Worm (Caenorhabditis elegans): ENCODE data around the gene lro-1.

The lro-1 gene

ce11 chrX:6276701-6277100 lies 4.8 kb downstream of the lro-1 start:
- TF ChIP-seq cnd-1 (tag; optimal IDR thresholded peaks at IDR 0.05) = no peak
- TF ChIP-seq ces-1 (GFP tag; optimal IDR thresholded peaks at IDR 0.05) = no peak
- no peak for TF ChIP-seq unc-39 (tag; optimal IDR thresholded peaks at IDR 0.05)
- no peak for TF ChIP-seq tbx-8 (GFP tag; optimal IDR thresholded peaks at IDR 0.05)
- TF ChIP-seq flh-1 (GFP tag; optimal IDR thresholded peaks at IDR 0.05) = no peak
- TF ChIP-seq drap-1 (GFP tag; optimal IDR thresholded peaks at IDR 0.05) = no peak

ce11 chrX:6277252-6277651 lies 5.4 kb downstream of the lro-1 start:
- TF ChIP-seq nhr-76 (tag; optimal IDR thresholded peaks at IDR 0.05) = no peak
- no peak for TF ChIP-seq bed-3 (GFP tag; optimal IDR thresholded peaks at IDR 0.05)
- no peak for TF ChIP-seq nhr-237 (tag; optimal IDR thresholded peaks at IDR 0.05)
- TF ChIP-seq sem-2 (GFP tag; optimal IDR thresholded peaks at IDR 0.05) = no peak
- no peak for TF ChIP-seq nhr-28 (tag; optimal IDR thresholded peaks at IDR 0.05)
- TF ChIP-seq flh-1 (GFP tag; optimal IDR thresholded peaks at IDR 0.05) = no peak
- no peak for TF ChIP-seq lin-13 (tag; optimal IDR thresholded peaks at IDR 0.05)
- no peak for TF ChIP-seq ceh-43 (GFP tag; optimal IDR thresholded peaks at IDR 0.05)
- no peak for TF ChIP-seq elt-1 (tag; optimal IDR thresholded peaks at IDR 0.05; ENCODE audit: borderline replicate concordance, insufficient read depth)
- no peak for TF ChIP-seq drap-1 (GFP tag; optimal IDR thresholded peaks at IDR 0.05)
- TF ChIP-seq sptf-1 (tag; optimal IDR thresholded peaks at IDR 0.05) = no peak
- no peak for TF ChIP-seq unc-120 (tag; optimal IDR thresholded peaks at IDR 0.05; ENCODE audit: poor library complexity, severe bottlenecking)
- TF ChIP-seq cnd-1 (tag; optimal IDR thresholded peaks at IDR 0.05) = no peak
- TF ChIP-seq lsy-2 (tag; optimal IDR thresholded peaks at IDR 0.05) = no peak
- TF ChIP-seq unc-62 (GFP tag; optimal IDR thresholded peaks at IDR 0.05) = no peak
- TF ChIP-seq ceh-39 (tag; optimal IDR thresholded peaks at IDR 0.05) = no peak
- TF ChIP-seq ceh-83 (GFP tag; optimal IDR thresholded peaks at IDR 0.05) = no peak
- no peak for TF ChIP-seq elt-3 (tag; optimal IDR thresholded peaks at IDR 0.05)

ce11 chrX:6278296-6278695 lies 6.4 kb downstream of the lro-1 start:
- TF ChIP-seq bed-3 (GFP tag; optimal IDR thresholded peaks at IDR 0.05) (no peak), snpc-4 (tag; optimal IDR thresholded peaks at IDR 0.05) (no peak), mls-2 (tag; optimal IDR thresholded peaks at IDR 0.05) (no peak), unc-120 (tag; optimal IDR thresholded peaks at IDR 0.05; ENCODE audit: poor library complexity, severe bottlenecking) (no peak), ces-1 (GFP tag; optimal IDR thresholded peaks at IDR 0.05) (no peak)

- no peak for TF ChIP-seq blmp-1 (tag; optimal IDR thresholded peaks at IDR 0.05)
- no peak for TF ChIP-seq ceh-39 (tag; optimal IDR thresholded peaks at IDR 0.05)
- TF ChIP-seq flh-1 (GFP tag; optimal IDR thresholded peaks at IDR 0.05) = no peak
- no peak for TF ChIP-seq mab-5 (tag; optimal IDR thresholded peaks at IDR 0.05)
- no peak for TF ChIP-seq elt-1 (tag; optimal IDR thresholded peaks at IDR 0.05; ENCODE audit: borderline replicate concordance, insufficient read depth)
- no peak for TF ChIP-seq ceh-83 (GFP tag; optimal IDR thresholded peaks at IDR 0.05)
- TF ChIP-seq lin-13 (tag; optimal IDR thresholded peaks at IDR 0.05) = no peak
- no peak for TF ChIP-seq cnd-1 (tag; optimal IDR thresholded peaks at IDR 0.05)
- TF ChIP-seq sptf-1 (tag; optimal IDR thresholded peaks at IDR 0.05) = no peak
- TF ChIP-seq nhr-28 (tag; optimal IDR thresholded peaks at IDR 0.05) = no peak
- TF ChIP-seq nhr-237 (tag; optimal IDR thresholded peaks at IDR 0.05) = no peak
- no peak for TF ChIP-seq snpc-4 (tag; optimal IDR thresholded peaks at IDR 0.05)
- TF ChIP-seq unc-120 (tag; optimal IDR thresholded peaks at IDR 0.05; ENCODE audit: poor library complexity, severe bottlenecking) = no peak
- TF ChIP-seq nhr-76 (tag; optimal IDR thresholded peaks at IDR 0.05) = no peak
- TF ChIP-seq ces-1 (GFP tag; optimal IDR thresholded peaks at IDR 0.05) = no peak
- TF ChIP-seq nhr-2 (tag; optimal IDR thresholded peaks at IDR 0.05) = no peak
- no peak for TF ChIP-seq sem-2 (GFP tag; optimal IDR thresholded peaks at IDR 0.05)
- TF ChIP-seq unc-39 (tag; optimal IDR thresholded peaks at IDR 0.05) = no peak
- no peak for TF ChIP-seq elt-3 (tag; optimal IDR thresholded peaks at IDR 0.05)
These were observed 7.7 kb downstream of the lro-1 start, which contains the start of gene col-166 for ce11 chrX:6279625-6280024. Gene col-166 (plus strand): TSS chrX:6280016.

- TF ChIP-seq hlh-1 (tag; optimal IDR thresholded peaks at IDR 0.05) (no peak), pha-4 (tag; optimal IDR thresholded peaks at IDR 0.05) (no peak), elt-1 (tag; optimal IDR thresholded peaks at IDR 0.05; ENCODE audit: borderline replicate concordance, insufficient read depth) (no peak), nhr-2 (tag; optimal IDR thresholded peaks at IDR 0.05) (no peak), ces-1 (GFP tag; optimal IDR thresholded peaks at IDR 0.05) (no peak), ceh-39 (tag; optimal IDR thresholded peaks at IDR 0.05) (no peak), blmp-1 (tag; optimal IDR thresholded peaks at IDR 0.05) (no peak), sem-2 (GFP tag; optimal IDR thresholded peaks at IDR 0.05) (no peak), snpc-4 (tag; optimal IDR thresholded peaks at IDR 0.05) (no peak), drap-1 (GFP tag; optimal IDR thresholded peaks at IDR 0.05) (no peak), ham-2 (GFP tag; optimal IDR thresholded peaks at IDR 0.05) (no peak)
These were observed 9.1 kb downstream of the lro-1 start for ce11 chrX:6280998-6281397.
